Worm (Caenorhabditis elegans) whole organism, mixed stage, embryonic: Measurements from ENCODE around the gene R12B2.2.

Experiments used
- bed-3 ChIP-seq: fragments of 200-800 bp; sonication (Bioruptor generic); optimal IDR thresholded peaks from 3 replicates; lab custom pipeline; 2018; ENCODE audit warnings: mild to moderate bottlenecking, missing genetic modification characterization, moderate library complexity, missing compliant biosample characterization
- hlh-1 ChIP-seq: fragments of 150-350 bp; optimal IDR thresholded peaks from 2 replicates; lab custom pipeline; 2014; ENCODE audit warnings: missing biosample characterization, missing genetic modification reagents, missing genetic modification characterization
- mab-5 ChIP-seq: fragments of 150-350 bp; optimal IDR thresholded peaks from 2 replicates; lab custom pipeline; 2014; ENCODE audit warnings: missing biosample characterization, missing genetic modification characterization
- nhr-12 ChIP-seq: fragments of 150-350 bp; optimal IDR thresholded peaks from 2 replicates; lab custom pipeline; 2014; ENCODE audit warnings: missing biosample characterization, missing genetic modification characterization
- nhr-237 ChIP-seq: fragments of 150-350 bp; optimal IDR thresholded peaks from 2 replicates; lab custom pipeline; 2014; ENCODE audit warnings: missing biosample characterization, missing genetic modification characterization
- nhr-28 ChIP-seq: fragments of 150-350 bp; optimal IDR thresholded peaks from 2 replicates; lab custom pipeline; 2014; ENCODE audit warnings: missing biosample characterization, missing genetic modification characterization
- snpc-4 ChIP-seq: fragments of 150-350 bp; optimal IDR thresholded peaks from 2 replicates; lab custom pipeline; 2014; ENCODE audit warnings: missing biosample characterization, missing genetic modification characterization
- sptf-1 ChIP-seq: sonication (generic microtip); optimal IDR thresholded peaks from 2 replicates; lab custom pipeline; 2017; ENCODE audit warnings: mild to moderate bottlenecking, missing genetic modification characterization, moderate library complexity, missing compliant biosample characterization
- unc-120 ChIP-seq: sonication (generic microtip); optimal IDR thresholded peaks from 2 replicates; lab custom pipeline; 2017; ENCODE audit warnings: missing genetic modification characterization, missing compliant biosample characterization; ENCODE audit not compliant: poor library complexity, severe bottlenecking
- ztf-11 ChIP-seq: fragments of 150-350 bp; optimal IDR thresholded peaks from 2 replicates; lab custom pipeline; 2014; ENCODE audit warnings: missing biosample characterization, missing genetic modification characterization

- TF ChIP-seq hlh-1 (tag; lab: Kevin White, UChicago), result no peak
- no peak for TF ChIP-seq snpc-4 (tag; lab: Kevin White, UChicago)
- no peak for TF ChIP-seq ztf-11
- TF ChIP-seq sptf-1 (tag; lab: Kevin White, UChicago), result no peak
- TF ChIP-seq nhr-237 (tag; lab: Kevin White, UChicago), result peak; percentile 32
- no peak for TF ChIP-seq nhr-28
- TF ChIP-seq nhr-12 (tag; lab: Kevin White, UChicago), result no peak
- no peak for TF ChIP-seq mab-5 (tag; lab: Kevin White, UChicago)
- peak; percentile 99 for TF ChIP-seq unc-120 (tag; lab: Kevin White, UChicago)
- no peak for TF ChIP-seq bed-3 (GFP tag; lab: Kevin White, UChicago)
These were observed 21.4 kb upstream of the R12B2.2 start, which contains the start of gene Y37B11A.3 for ce11 chrIII:5785273-5785929.
